Fruit fly (Drosophila melanogaster): Measurements from ENCODE around the gene CG14275.

CG14275 gene

DNA sequence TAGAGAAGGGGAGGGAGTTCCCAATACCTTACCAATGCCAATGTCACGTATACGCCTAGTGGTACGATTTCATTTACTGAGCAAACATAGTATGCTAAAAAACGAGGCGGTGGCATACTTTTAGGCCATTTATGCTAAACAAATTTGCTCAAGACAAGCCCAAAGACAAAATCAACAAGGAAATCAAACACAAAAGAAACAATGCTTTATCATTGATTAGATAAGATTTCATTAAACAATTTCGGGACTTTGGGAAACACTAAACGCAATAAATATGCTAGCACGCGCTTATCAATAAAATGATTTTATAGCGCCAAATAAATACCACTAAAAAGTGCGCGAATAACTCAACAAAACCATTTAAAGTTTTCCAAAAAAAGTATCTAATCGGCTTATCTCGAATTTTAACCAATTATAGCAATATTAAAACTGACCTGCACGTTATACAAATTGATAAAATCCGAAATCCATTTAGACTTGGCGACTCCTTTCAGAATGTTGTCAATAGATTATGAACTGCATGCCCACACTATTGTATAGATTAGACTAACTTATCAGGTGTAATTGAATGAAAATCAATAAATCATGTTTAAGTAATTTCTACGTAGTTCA lies 23.4 kb downstream of the CG14275 start (continued):
- TF ChIP-seq Jarid2 (GFP tag; optimal IDR thresholded peaks at IDR 0.05) (peak; percentile 19), dm (GFP tag; optimal IDR thresholded peaks at IDR 0.05) (no peak), vfl (GFP tag; optimal IDR thresholded peaks at IDR 0.05) (no peak), CG7987 (GFP tag; optimal IDR thresholded peaks at IDR 0.05) (peak; percentile 44), crp (GFP tag; optimal IDR thresholded peaks at IDR 0.05) (no peak), Mes4 (GFP tag; optimal IDR thresholded peaks at IDR 0.05) (no peak), CG30020 (tag; optimal IDR thresholded peaks at IDR 0.05) (no peak), CG7928 (GFP tag; optimal IDR thresholded peaks at IDR 0.05) (no peak), shn (GFP tag; optimal IDR thresholded peaks at IDR 0.05) (no peak), CG12744 (GFP tag; optimal IDR thresholded peaks at IDR 0.05) (peak; percentile 52), CG18011 (GFP tag; optimal IDR thresholded peaks at IDR 0.05) (peak; percentile 17), ftz-f1 (GFP tag; optimal IDR thresholded peaks at IDR 0.05) (peak; percentile 50), CG13296 (GFP tag; optimal IDR thresholded peaks at IDR 0.05) (peak; percentile 74), Xbp1 (GFP tag; optimal IDR thresholded peaks at IDR 0.05) (no peak), CG7839 (tag; optimal IDR thresholded peaks at IDR 0.05) (peak; percentile 27), chif (GFP tag; optimal IDR thresholded peaks at IDR 0.05) (peak in 1 of 2 experiments; percentile 11), Hr39 (optimal IDR thresholded peaks at IDR 0.05) (no peak), Pdp1 (GFP tag; optimal IDR thresholded peaks at IDR 0.05) (no peak), p53 (GFP tag; optimal IDR thresholded peaks at IDR 0.05) (no peak), NC2α (GFP tag; optimal IDR thresholded peaks at IDR 0.05) (no peak), Asciz (GFP tag; optimal IDR thresholded peaks at IDR 0.05) (peak; percentile 39), fd3F (GFP tag; optimal IDR thresholded peaks at IDR 0.05) (peak; percentile 28), dmrt99B (tag; optimal IDR thresholded peaks at IDR 0.05) (peak; percentile 25), nerfin-2 (GFP tag; IDR thresholded peaks at IDR 0.05; ENCODE audit: partially characterized antibody) (no peak), grau (tag; optimal IDR thresholded peaks at IDR 0.05) (peak; percentile 25), Camta (GFP tag; optimal IDR thresholded peaks at IDR 0.05) (no peak), Nf-YC (tag; optimal IDR thresholded peaks at IDR 0.05) (no peak), CG12299 (tag; optimal IDR thresholded peaks at IDR 0.05) (no peak), CG2120 (GFP tag; optimal IDR thresholded peaks at IDR 0.05) (peak; percentile 36), eve (GFP tag; optimal IDR thresholded peaks at IDR 0.05) (no peak), nom (GFP tag; optimal IDR thresholded peaks at IDR 0.05) (no peak), so (GFP tag; IDR thresholded peaks at IDR 0.05) (0 out of 3 replicates have a peak, but pooled peaks have one; percentile 36), Trl (optimal IDR thresholded peaks at IDR 0.05) (no peak), Trl (GFP tag; optimal IDR thresholded peaks at IDR 0.05) (peak; percentile 8), Poxn (GFP tag; IDR thresholded peaks at IDR 0.05) (no peak), CTCF (GFP tag; optimal IDR thresholded peaks at IDR 0.05) (no peak), CG8944 (GFP tag; optimal IDR thresholded peaks at IDR 0.05) (no peak), Rx (GFP tag; IDR thresholded peaks at IDR 0.05) (no peak), ro (GFP tag; IDR thresholded peaks at IDR 0.05) (no peak), Bteb2 (GFP tag; optimal IDR thresholded peaks at IDR 0.05) (peak; percentile 30), Eip74EF (GFP tag; optimal IDR thresholded peaks at IDR 0.05) (peak in 1 of 2 experiments; percentile 23), cato (GFP tag; optimal IDR thresholded peaks at IDR 0.05; ENCODE audit: borderline replicate concordance) (no peak), CG2202 (tag; optimal IDR thresholded peaks at IDR 0.05) (no peak), sna (GFP tag; IDR thresholded peaks at IDR 0.05; ENCODE audit: partially characterized antibody) (no peak), exex (tag; optimal IDR thresholded peaks at IDR 0.05) (peak; percentile 88), CG4424 (GFP tag; optimal IDR thresholded peaks at IDR 0.05) (no peak), Ada2b (GFP tag; IDR thresholded peaks at IDR 0.05) (peak; percentile 12; the same call in 1 of the 2 replicates), cas (GFP tag; IDR thresholded peaks at IDR 0.05) (no peak), Doc2 (GFP tag; IDR thresholded peaks at IDR 0.05) (no peak), CG6765 (GFP tag; optimal IDR thresholded peaks at IDR 0.05) (peak; percentile 26), Usf (GFP tag; optimal IDR thresholded peaks at IDR 0.05) (no peak)

All from whole organism, embryonic.